Fruit fly (Drosophila melanogaster): ENCODE measurements around the gene CG6420.

The CG6420 gene

DNA sequence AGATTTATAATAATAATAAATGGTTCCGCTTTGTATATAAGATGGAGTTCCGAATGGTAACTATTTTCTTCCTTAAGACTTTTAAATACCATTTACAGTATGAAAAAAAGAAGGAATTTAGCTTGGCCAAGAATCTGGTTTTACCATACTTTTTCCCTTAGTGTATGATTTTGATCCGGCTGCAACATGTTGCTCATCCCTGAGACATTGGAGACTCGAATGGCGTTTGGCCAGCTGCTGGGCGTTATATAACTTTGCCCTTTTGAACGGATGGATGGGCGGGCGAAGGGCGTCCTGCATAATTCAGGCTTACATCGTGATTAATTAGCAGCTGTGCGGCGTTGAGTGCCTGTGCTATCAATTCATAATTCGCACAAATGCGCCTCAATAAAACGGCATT, 20.7 kb downstream of the CG6420 start:
- TF ChIP-seq Rel (GFP tag; optimal IDR thresholded peaks at IDR 0.05) = no peak
- no peak for TF ChIP-seq Rel (tag; optimal IDR thresholded peaks at IDR 0.05)
- TF ChIP-seq tai (GFP tag; optimal IDR thresholded peaks at IDR 0.05) = no peak
- TF ChIP-seq sv (GFP tag; optimal IDR thresholded peaks at IDR 0.05) = no peak
- TF ChIP-seq rgr (GFP tag; optimal IDR thresholded peaks at IDR 0.05) = no peak

DNA sequence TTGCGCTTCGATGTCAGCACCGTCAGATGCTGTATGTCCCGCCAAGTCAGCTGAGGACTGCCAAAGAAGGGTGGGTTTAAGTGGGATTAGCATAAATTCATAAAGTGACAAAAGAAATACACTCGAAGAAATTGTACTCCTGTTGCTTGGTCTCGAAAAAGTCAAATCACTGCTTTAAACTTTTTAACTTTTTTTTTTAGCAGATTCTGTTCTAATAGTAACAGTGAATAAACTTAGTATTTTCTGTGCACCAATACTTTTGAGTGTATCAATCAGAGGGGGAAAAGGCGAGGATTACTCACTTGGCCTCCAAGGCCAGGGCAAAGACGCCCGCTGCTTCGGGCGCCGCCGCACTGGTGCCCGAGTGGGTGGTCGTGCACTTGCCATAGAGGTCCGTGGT, 24.9 kb downstream of the CG6420 start:
- TF ChIP-seq rgr (GFP tag; optimal IDR thresholded peaks at IDR 0.05) (no peak), sv (GFP tag; optimal IDR thresholded peaks at IDR 0.05) (no peak), Mio (GFP tag; optimal IDR thresholded peaks at IDR 0.05) (no peak), Sp1 (GFP tag; optimal IDR thresholded peaks at IDR 0.05) (no peak), usp (GFP tag; optimal IDR thresholded peaks at IDR 0.05) (no peak), CG9705 (GFP tag; optimal IDR thresholded peaks at IDR 0.05) (no peak), Vsx2 (GFP tag; optimal IDR thresholded peaks at IDR 0.05; ENCODE audit: partially characterized antibody) (no peak), lola (GFP tag; optimal IDR thresholded peaks at IDR 0.05) (no peak), dmrt93B (GFP tag; optimal IDR thresholded peaks at IDR 0.05) (no peak), Abd-B (GFP tag; optimal IDR thresholded peaks at IDR 0.05) (no peak), GATAd (GFP tag; optimal IDR thresholded peaks at IDR 0.05) (no peak), fru (GFP tag; optimal IDR thresholded peaks at IDR 0.05) (no peak), Hnf4 (GFP tag; optimal IDR thresholded peaks at IDR 0.05) (no peak), Hr83 (GFP tag; optimal IDR thresholded peaks at IDR 0.05; ENCODE audit: poor library complexity, severe bottlenecking) (no peak), Rel (GFP tag; optimal IDR thresholded peaks at IDR 0.05) (no peak), Rel (tag; optimal IDR thresholded peaks at IDR 0.05) (no peak)

DNA sequence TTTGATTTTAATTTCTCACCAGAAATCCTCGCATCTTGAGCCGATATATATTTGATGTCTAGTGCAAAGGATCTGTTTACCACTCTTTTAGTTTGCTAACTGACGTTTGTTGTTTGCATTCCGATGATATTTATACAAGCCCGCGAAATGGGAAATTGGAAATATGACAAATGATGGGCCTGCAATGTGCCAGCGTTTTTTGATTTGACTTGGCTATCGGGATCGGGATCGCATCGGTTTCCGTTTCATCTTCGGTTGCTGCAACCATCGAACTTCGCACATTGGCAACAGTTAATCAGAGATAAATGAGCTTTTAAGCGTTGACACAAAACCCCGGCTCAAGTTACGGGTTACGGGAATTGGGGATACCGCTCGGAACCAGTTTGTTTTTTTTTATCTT, 31.5 kb downstream of the CG6420 start, which contains the start of gene TwdlQ:
TSS of gene TwdlQ (minus strand) at position 101 of the 400 bp plus-strand sequence.
- no peak for TF ChIP-seq tai (GFP tag; optimal IDR thresholded peaks at IDR 0.05)
- TF ChIP-seq psq (GFP tag; optimal IDR thresholded peaks at IDR 0.05) = no peak
- TF ChIP-seq pan (optimal IDR thresholded peaks at IDR 0.05) = no peak
- no peak for TF ChIP-seq N (GFP tag; optimal IDR thresholded peaks at IDR 0.05)

DNA sequence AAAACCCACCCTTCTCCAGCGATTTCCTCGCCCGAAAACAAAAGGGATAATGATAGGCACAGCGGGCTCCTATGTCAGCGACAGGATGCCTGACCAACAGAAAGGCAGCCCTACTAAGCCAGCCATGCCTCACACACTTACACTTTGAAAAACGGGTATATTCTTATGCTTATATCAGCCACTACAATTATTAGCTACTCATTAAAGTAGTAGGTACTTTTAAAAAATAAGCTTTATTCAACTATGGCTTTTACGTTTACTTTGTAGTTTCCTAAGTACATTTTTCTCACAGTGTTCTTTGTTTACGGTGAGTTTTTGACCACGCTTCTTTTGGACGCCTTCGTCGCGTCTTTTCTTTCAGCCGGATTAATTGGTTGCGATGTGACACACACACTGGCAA, 34.8 kb downstream of the CG6420 start:
- TF ChIP-seq Dif (GFP tag; optimal IDR thresholded peaks at IDR 0.05; ENCODE audit: partially characterized antibody) (no peak), Hnf4 (GFP tag; optimal IDR thresholded peaks at IDR 0.05) (no peak), CG32264 (GFP tag; optimal IDR thresholded peaks at IDR 0.05) (no peak), jim (GFP tag; optimal IDR thresholded peaks at IDR 0.05) (no peak), usp (GFP tag; optimal IDR thresholded peaks at IDR 0.05) (no peak), lola (GFP tag; optimal IDR thresholded peaks at IDR 0.05) (no peak), HLH106 (tag; optimal IDR thresholded peaks at IDR 0.05) (no peak), rgr (GFP tag; optimal IDR thresholded peaks at IDR 0.05) (no peak), pan (optimal IDR thresholded peaks at IDR 0.05) (no peak), tai (GFP tag; optimal IDR thresholded peaks at IDR 0.05) (no peak), Jra (GFP tag; optimal IDR thresholded peaks at IDR 0.05) (no peak), sage (GFP tag; optimal IDR thresholded peaks at IDR 0.05) (no peak), CG9705 (GFP tag; optimal IDR thresholded peaks at IDR 0.05) (no peak), N (GFP tag; optimal IDR thresholded peaks at IDR 0.05) (no peak), dmrt93B (GFP tag; optimal IDR thresholded peaks at IDR 0.05) (no peak), dsf (GFP tag; optimal IDR thresholded peaks at IDR 0.05; ENCODE audit: borderline replicate concordance) (no peak), fru (GFP tag; optimal IDR thresholded peaks at IDR 0.05) (no peak), dl (GFP tag; optimal IDR thresholded peaks at IDR 0.05; ENCODE audit: insufficient read depth in 1 of 2, partially characterized antibody in 2 of 2) (no peak), Myc (optimal IDR thresholded peaks at IDR 0.05) (no peak), brk (GFP tag; optimal IDR thresholded peaks at IDR 0.05) (no peak)

DNA sequence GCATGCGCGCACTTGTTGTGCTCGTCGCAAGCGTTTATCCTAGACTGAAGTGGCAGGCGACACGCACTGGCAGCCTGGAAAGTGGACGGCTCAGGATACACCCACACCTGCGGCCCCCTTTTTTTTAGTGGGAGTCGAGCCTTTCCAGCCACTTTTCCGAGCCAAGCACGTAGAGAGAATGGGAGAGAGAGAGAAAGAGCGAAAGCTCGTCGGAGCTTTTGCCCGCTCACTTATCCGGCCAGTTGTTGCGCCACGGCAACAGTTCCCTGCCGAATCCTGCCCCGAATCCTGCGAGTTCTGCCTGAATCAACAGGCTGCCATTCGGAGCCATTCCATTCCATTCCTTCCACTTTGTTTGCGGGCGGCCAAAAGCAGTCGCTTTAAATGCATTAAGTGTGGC, 43.1 kb downstream of the CG6420 start, which contains the start of gene beat-VII:
TSS of gene beat-VII (minus strand) at position 20 of the 400 bp plus-strand sequence.
- TF ChIP-seq dl (GFP tag; optimal IDR thresholded peaks at IDR 0.05; ENCODE audit: insufficient read depth in 1 of 2, partially characterized antibody in 2 of 2) (no peak), usp (GFP tag; optimal IDR thresholded peaks at IDR 0.05) (no peak), Hr83 (GFP tag; optimal IDR thresholded peaks at IDR 0.05; ENCODE audit: poor library complexity, severe bottlenecking) (no peak), pan (optimal IDR thresholded peaks at IDR 0.05) (no peak), HLH106 (tag; optimal IDR thresholded peaks at IDR 0.05) (no peak), tai (GFP tag; optimal IDR thresholded peaks at IDR 0.05) (no peak), jim (GFP tag; optimal IDR thresholded peaks at IDR 0.05) (no peak), Dif (GFP tag; optimal IDR thresholded peaks at IDR 0.05; ENCODE audit: partially characterized antibody) (no peak), OdsH (GFP tag; optimal IDR thresholded peaks at IDR 0.05) (no peak), psq (GFP tag; optimal IDR thresholded peaks at IDR 0.05) (no peak), Hr78 (GFP tag; optimal IDR thresholded peaks at IDR 0.05) (no peak), sage (GFP tag; optimal IDR thresholded peaks at IDR 0.05) (no peak), br (GFP tag; optimal IDR thresholded peaks at IDR 0.05) (no peak), CG9705 (GFP tag; optimal IDR thresholded peaks at IDR 0.05) (no peak)

All from whole organism, wandering third instar larva.